Worm (Caenorhabditis elegans) whole organism, L4 larva: Measurements from ENCODE around the gene sdz-28.

ENCODE experiments used
- D1046.2 ChIP-seq: fragments of 200-800 bp; sonication (Bioruptor generic); IDR thresholded peaks from 2 replicates; pipeline ENCODE4 v1.3.6; 2022; ENCODE audit warnings: missing genetic modification characterization, missing compliant biosample characterization
- ZK546.5 ChIP-seq, 2 experiments: sonication (generic microtip); optimal IDR thresholded peaks; 2 replicates each; lab custom pipeline; 2017; ENCODE audit warnings: missing biosample characterization in 2 of 2, missing genetic modification characterization in 2 of 2
- aly-2 ChIP-seq: sonication (generic microtip); optimal IDR thresholded peaks from 2 replicates; lab custom pipeline; 2018; ENCODE audit warnings: missing biosample characterization, missing genetic modification characterization
- ceh-44 ChIP-seq: fragments of 200-800 bp; sonication (Bioruptor generic); IDR thresholded peaks from 2 replicates; pipeline ENCODE4 v1.3.6; 2022; ENCODE audit warnings: missing genetic modification reagents, missing genetic modification characterization, missing compliant biosample characterization
- daf-19 ChIP-seq: fragments of 200-800 bp; sonication (Bioruptor generic); conservative IDR thresholded peaks from 2 replicates; pipeline ENCODE4 v1.3.6; 2022; ENCODE audit warnings: missing genetic modification characterization, missing compliant biosample characterization
- egl-27 ChIP-seq: sonication (generic microtip); optimal IDR thresholded peaks from 3 replicates; lab custom pipeline; 2017; ENCODE audit warnings: missing biosample characterization, missing genetic modification reagents, missing genetic modification characterization
- fos-1 ChIP-seq: fragments of 150-350 bp; optimal IDR thresholded peaks from 2 replicates; lab custom pipeline; 2014; ENCODE audit warnings: missing biosample characterization, missing genetic modification characterization
- madf-9 ChIP-seq: fragments of 200-800 bp; sonication (Bioruptor generic); conservative IDR thresholded peaks from 2 replicates; pipeline ENCODE4 v1.3.6; 2022; ENCODE audit warnings: missing genetic modification reagents, missing genetic modification characterization, missing compliant biosample characterization
- mdl-1 ChIP-seq, 2 experiments: fragments of 150-350 bp in 1 of 2; sonication (generic microtip) in 1 of 2; optimal IDR thresholded peaks; 2 replicates each; lab custom pipeline; 2014 to 2017; ENCODE audit warnings: missing biosample characterization in 2 of 2, missing genetic modification characterization in 2 of 2
- mxl-2 ChIP-seq: fragments of 200-800 bp; sonication (Bioruptor generic); conservative IDR thresholded peaks from 2 replicates; pipeline ENCODE4 v1.3.6; 2022; ENCODE audit warnings: missing genetic modification reagents, missing genetic modification characterization, missing compliant biosample characterization
- nhr-25 ChIP-seq: sonication (generic microtip); optimal IDR thresholded peaks from 2 replicates; lab custom pipeline; 2017; ENCODE audit warnings: missing genetic modification characterization, mild to moderate bottlenecking, missing compliant biosample characterization, antibody characterized with exemption, moderate library complexity, borderline replicate concordance; ENCODE audit not compliant: insufficient read depth
- unc-130 ChIP-seq: sonication (generic microtip); optimal IDR thresholded peaks from 2 replicates; lab custom pipeline; 2016; ENCODE audit warnings: missing genetic modification reagents, missing genetic modification characterization, missing compliant biosample characterization
- ztf-11 ChIP-seq: fragments of 150-350 bp; optimal IDR thresholded peaks from 2 replicates; lab custom pipeline; 2014; ENCODE audit warnings: missing biosample characterization, missing genetic modification characterization

- TF ChIP-seq unc-130 (GFP tag; lab: Kevin White, UChicago) = no peak
- no peak for TF ChIP-seq egl-27 (tag; lab: Kevin White, UChicago)
- TF ChIP-seq aly-2 (tag; lab: Kevin White, UChicago) = no peak
- no peak for TF ChIP-seq D1046.2 (GFP tag; lab: Robert Waterston, UW)
- TF ChIP-seq nhr-25 = no peak
- TF ChIP-seq mxl-2 (GFP tag; lab: Robert Waterston, UW) = no peak
- no peak for TF ChIP-seq fos-1 (tag; lab: Kevin White, UChicago)
- no peak for TF ChIP-seq mdl-1 (tag; optimal IDR thresholded peaks at IDR 0.05; lab: Kevin White, UChicago)
- no peak for TF ChIP-seq ceh-44 (GFP tag; lab: Robert Waterston, UW)
- TF ChIP-seq ZK546.5 (tag; optimal IDR thresholded peaks at IDR 0.05; lab: Kevin White, UChicago) = no peak
- no peak for TF ChIP-seq daf-19 (GFP tag; lab: Robert Waterston, UW)
- TF ChIP-seq ztf-11 = no peak
- TF ChIP-seq madf-9 = no peak
These were observed 40.3 kb upstream of the sdz-28 start, which contains the start of gene trpl-5 for ce11 chrII:2090605-2091004.
